Worm (Caenorhabditis elegans) whole organism, midembryonic: ENCODE results near the gene hpa-1.

ENCODE experiments used
- flt-1 ChIP-seq: fragments of 200-800 bp; sonication (Bioruptor generic); IDR thresholded peaks from 2 replicates; pipeline ENCODE4 v1.3.6; 2022; ENCODE audit warnings: missing genetic modification characterization, missing compliant biosample characterization
- med-1 ChIP-seq: sonication (generic microtip); optimal IDR thresholded peaks from 2 replicates; lab custom pipeline; 2017; ENCODE audit warnings: missing genetic modification characterization, mild to moderate bottlenecking, missing compliant biosample characterization, antibody characterized with exemption, missing genetic modification reagents; ENCODE audit not compliant: insufficient read depth

ce11 chrIV:16247131-16247530 lies 14.2 kb upstream of the hpa-1 start, which contains the start of gene F38C2.1:
- no peak for TF ChIP-seq flt-1
- TF ChIP-seq med-1 (GFP tag; lab: Kevin White, UChicago): no peak
